Fruit fly (Drosophila melanogaster): Measurements from ENCODE around the gene strat.
A peak's percentile ranks its signal among the peaks of the same experiment; 100 is the strongest.

The strat gene

DNA sequence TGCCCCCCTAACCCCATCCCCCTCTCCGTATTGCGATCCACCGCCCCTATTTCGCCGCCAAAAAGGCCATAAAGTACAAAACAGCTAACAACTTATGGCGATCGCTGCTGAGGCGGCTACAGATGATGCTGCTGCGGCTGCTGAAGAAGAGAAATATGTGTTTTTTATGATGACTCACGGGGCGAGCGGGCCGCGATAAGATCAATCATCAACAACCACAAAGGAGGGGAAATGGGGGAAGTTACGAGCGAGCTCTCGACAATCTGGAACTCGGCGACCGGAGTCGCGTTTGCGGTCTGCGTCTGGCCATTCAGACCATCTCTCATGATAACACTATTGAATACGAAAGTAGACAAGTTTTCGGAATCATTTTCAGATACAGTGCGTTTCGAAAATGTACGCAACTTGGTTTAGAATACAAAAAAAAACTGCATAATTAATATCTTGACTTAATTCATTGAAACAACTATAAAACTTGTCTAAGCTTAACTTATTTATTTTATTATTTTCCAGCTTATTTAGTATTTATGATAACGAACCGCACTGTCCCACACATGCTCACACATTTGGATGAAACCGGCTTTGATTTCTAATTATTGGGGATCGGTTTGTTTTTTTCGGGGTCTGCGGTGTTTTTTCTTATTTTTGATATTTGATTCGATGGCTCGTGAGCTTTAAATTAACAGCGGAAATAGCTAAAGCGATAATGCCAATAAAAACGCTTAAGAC, 27.8 kb upstream of the strat start (continued):
- TF ChIP-seq Dbx (GFP tag; IDR thresholded peaks at IDR 0.05) (peak; percentile 96), bigmax (GFP tag; optimal IDR thresholded peaks at IDR 0.05) (peak; percentile 59), CG12769 (tag; optimal IDR thresholded peaks at IDR 0.05) (peak; percentile 95), CTCF (GFP tag; optimal IDR thresholded peaks at IDR 0.05) (peak; percentile 69), CG10462 (GFP tag; optimal IDR thresholded peaks at IDR 0.05) (peak; percentile 92), CG30403 (GFP tag; optimal IDR thresholded peaks at IDR 0.05) (peak; percentile 96), Usf (GFP tag; optimal IDR thresholded peaks at IDR 0.05) (peak; percentile 81), CG9817 (tag; optimal IDR thresholded peaks at IDR 0.05) (peak; percentile 97), tio (GFP tag; optimal IDR thresholded peaks at IDR 0.05) (peak; percentile 91), HLH54F (GFP tag; optimal IDR thresholded peaks at IDR 0.05) (peak; percentile 91), tup (GFP tag; optimal IDR thresholded peaks at IDR 0.05) (peak; percentile 88), CoRest (tag; optimal IDR thresholded peaks at IDR 0.05) (peak; percentile 98), CHES-1-like (GFP tag; optimal IDR thresholded peaks at IDR 0.05) (peak; percentile 92), bab2 (GFP tag; optimal IDR thresholded peaks at IDR 0.05) (peak; percentile 90), Hsf (GFP tag; optimal IDR thresholded peaks at IDR 0.05) (peak; percentile 96), onecut (GFP tag; IDR thresholded peaks at IDR 0.05) (peak; percentile 95), dimm (GFP tag; IDR thresholded peaks at IDR 0.05) (peak; percentile 94), Deaf1 (tag; optimal IDR thresholded peaks at IDR 0.05) (peak; percentile 83), ftz-f1 (GFP tag; optimal IDR thresholded peaks at IDR 0.05) (peak; percentile 57), CG2875 (GFP tag; optimal IDR thresholded peaks at IDR 0.05) (peak; percentile 94), CG9727 (GFP tag; optimal IDR thresholded peaks at IDR 0.05) (peak; percentile 92), CG11456 (GFP tag; IDR thresholded peaks at IDR 0.05) (peak; percentile 97), corto (GFP tag; optimal IDR thresholded peaks at IDR 0.05) (peak; percentile 27), Awh (GFP tag; IDR thresholded peaks at IDR 0.05) (peak; percentile 98), CG1832 (GFP tag; optimal IDR thresholded peaks at IDR 0.05) (no peak), tgo (GFP tag; IDR thresholded peaks at IDR 0.05) (peak; percentile 97), CG7928 (GFP tag; optimal IDR thresholded peaks at IDR 0.05) (peak; percentile 76), prd (optimal IDR thresholded peaks at IDR 0.05) (no peak), prd (GFP tag; IDR thresholded peaks at IDR 0.05) (peak; percentile 97), grau (tag; optimal IDR thresholded peaks at IDR 0.05) (peak; percentile 95), CG5180 (GFP tag; optimal IDR thresholded peaks at IDR 0.05) (peak; percentile 89), emc (GFP tag; optimal IDR thresholded peaks at IDR 0.05) (peak; percentile 21), sna (GFP tag; IDR thresholded peaks at IDR 0.05; ENCODE audit: partially characterized antibody) (no peak), ab (GFP tag; optimal IDR thresholded peaks at IDR 0.05) (peak; percentile 68), Ravus (GFP tag; IDR thresholded peaks at IDR 0.05) (peak; percentile 88), BtbVII (GFP tag; optimal IDR thresholded peaks at IDR 0.05) (peak; percentile 94), dmrt11E (tag; optimal IDR thresholded peaks at IDR 0.05) (peak; percentile 96), tll (GFP tag; optimal IDR thresholded peaks at IDR 0.05) (peak in 1 of 2 experiments; percentile 36), fd3F (GFP tag; optimal IDR thresholded peaks at IDR 0.05) (peak; percentile 95), cad (GFP tag; optimal IDR thresholded peaks at IDR 0.05) (no peak), CG10959 (GFP tag; IDR thresholded peaks at IDR 0.05) (peak; percentile 93), CG11695 (GFP tag; IDR thresholded peaks at IDR 0.05) (peak; percentile 100), CG10209 (GFP tag; optimal IDR thresholded peaks at IDR 0.05) (peak; percentile 94), CG15479 (GFP tag; optimal IDR thresholded peaks at IDR 0.05) (no peak), MTF-1 (GFP tag; optimal IDR thresholded peaks at IDR 0.05; ENCODE audit: borderline replicate concordance) (peak; percentile 86), CG2129 (GFP tag; IDR thresholded peaks at IDR 0.05; ENCODE audit: partially characterized antibody) (no peak), Antp (GFP tag; optimal IDR thresholded peaks at IDR 0.05) (peak; percentile 90), CG15011 (GFP tag; optimal IDR thresholded peaks at IDR 0.05) (peak; percentile 90), CG3995 (GFP tag; optimal IDR thresholded peaks at IDR 0.05) (peak; percentile 73), Sox102F (GFP tag; optimal IDR thresholded peaks at IDR 0.05) (peak; percentile 98)

All from whole organism, embryonic.